Fruit fly (Drosophila melanogaster): ENCODE data around the gene CTCF.

Gene CTCF

dm6 chr3L:7344001-7344400 lies 12.5 kb downstream of the CTCF start:
- TF ChIP-seq Deaf1 (tag; optimal IDR thresholded peaks at IDR 0.05), result no peak
- peak; percentile 38 for TF ChIP-seq sug (tag; optimal IDR thresholded peaks at IDR 0.05)
- TF ChIP-seq fd64A (GFP tag; optimal IDR thresholded peaks at IDR 0.05), result no peak
- peak; percentile 69 for TF ChIP-seq CG15479 (GFP tag; optimal IDR thresholded peaks at IDR 0.05)
- TF ChIP-seq lab (GFP tag; optimal IDR thresholded peaks at IDR 0.05), result peak; percentile 8
- TF ChIP-seq CG43689 (GFP tag; IDR thresholded peaks at IDR 0.05), result no peak
- TF ChIP-seq gem (tag; optimal IDR thresholded peaks at IDR 0.05), result no peak
- TF ChIP-seq mirr (GFP tag; optimal IDR thresholded peaks at IDR 0.05), result peak; percentile 91
- no peak for TF ChIP-seq nmo (GFP tag; optimal IDR thresholded peaks at IDR 0.05)
- TF ChIP-seq CG34376 (GFP tag; optimal IDR thresholded peaks at IDR 0.05), result peak; percentile 77
- peak in 1 of 2 experiments; percentile 24 for TF ChIP-seq Pdp1 (GFP tag; optimal IDR thresholded peaks at IDR 0.05)
- TF ChIP-seq CG13296 (GFP tag; optimal IDR thresholded peaks at IDR 0.05), result peak; percentile 17
- peak; percentile 68 for TF ChIP-seq cwo (GFP tag; optimal IDR thresholded peaks at IDR 0.05)
- peak; percentile 96 for TF ChIP-seq exex (tag; optimal IDR thresholded peaks at IDR 0.05)

- TF ChIP-seq CG6683 (GFP tag; optimal IDR thresholded peaks at IDR 0.05) (no peak), Taf1 (GFP tag; IDR thresholded peaks at IDR 0.05) (no peak), shn (GFP tag; optimal IDR thresholded peaks at IDR 0.05) (no peak), Bgb (GFP tag; IDR thresholded peaks at IDR 0.05; ENCODE audit: partially characterized antibody) (peak; percentile 47; the same call in 1 of the 2 replicates), CG10959 (GFP tag; IDR thresholded peaks at IDR 0.05) (no peak), exex (tag; optimal IDR thresholded peaks at IDR 0.05) (no peak), crol (GFP tag; IDR thresholded peaks at IDR 0.05) (no peak), CG9797 (GFP tag; optimal IDR thresholded peaks at IDR 0.05) (peak; percentile 92), CG32767 (GFP tag; IDR thresholded peaks at IDR 0.05) (peak; percentile 98), Gsc (GFP tag; IDR thresholded peaks at IDR 0.05) (no peak), corto (GFP tag; optimal IDR thresholded peaks at IDR 0.05) (no peak), CG30020 (tag; optimal IDR thresholded peaks at IDR 0.05) (peak; percentile 30), CG8089 (GFP tag; optimal IDR thresholded peaks at IDR 0.05) (no peak), CG16779 (GFP tag; IDR thresholded peaks at IDR 0.05) (no peak), CG30403 (GFP tag; optimal IDR thresholded peaks at IDR 0.05) (no peak), CG9817 (tag; optimal IDR thresholded peaks at IDR 0.05) (no peak), bab2 (GFP tag; optimal IDR thresholded peaks at IDR 0.05) (no peak), CG2889 (GFP tag; IDR thresholded peaks at IDR 0.05) (no peak), B-H1 (GFP tag; IDR thresholded peaks at IDR 0.05) (no peak), abd-A (tag; optimal IDR thresholded peaks at IDR 0.05) (no peak), inv (GFP tag; IDR thresholded peaks at IDR 0.05; ENCODE audit: partially characterized antibody) (no peak), NC2α (GFP tag; optimal IDR thresholded peaks at IDR 0.05) (no peak), Sry-δ (GFP tag; optimal IDR thresholded peaks at IDR 0.05) (peak; percentile 14), lmd (GFP tag; IDR thresholded peaks at IDR 0.05) (no peak), CG7745 (tag; optimal IDR thresholded peaks at IDR 0.05) (no peak), CG1602 (GFP tag; optimal IDR thresholded peaks at IDR 0.05) (no peak), Fer1 (GFP tag; optimal IDR thresholded peaks at IDR 0.05) (peak; percentile 4), ash1 (GFP tag; optimal IDR thresholded peaks at IDR 0.05) (no peak), HmgD (GFP tag; optimal IDR thresholded peaks at IDR 0.05) (peak; percentile 3), CG3847 (GFP tag; IDR thresholded peaks at IDR 0.05) (peak; percentile 33; the same call in 1 of the 2 replicates), CG13287 (GFP tag; IDR thresholded peaks at IDR 0.05; ENCODE audit: partially characterized antibody) (peak; percentile 25; the same call in 1 of the 2 replicates), CG16815 (GFP tag; optimal IDR thresholded peaks at IDR 0.05) (no peak), Ravus (GFP tag; IDR thresholded peaks at IDR 0.05) (no peak), CG10209 (GFP tag; optimal IDR thresholded peaks at IDR 0.05) (no peak), Dad (GFP tag; optimal IDR thresholded peaks at IDR 0.05) (no peak), HLHmδ (GFP tag; optimal IDR thresholded peaks at IDR 0.05) (no peak), CG8765 (GFP tag; IDR thresholded peaks at IDR 0.05) (no peak)
Measured at dm6 chr3L:7339216-7339742, 17.2 kb downstream of the CTCF start, which contains the start of the genes lark and eco. Gene lark, plus strand, starts transcription at chr3L:7339266. Gene eco, minus strand, starts transcription at chr3L:7339340.
